Worm (Caenorhabditis elegans): ENCODE data around the gene fbxa-45.

The fbxa-45 gene

DNA sequence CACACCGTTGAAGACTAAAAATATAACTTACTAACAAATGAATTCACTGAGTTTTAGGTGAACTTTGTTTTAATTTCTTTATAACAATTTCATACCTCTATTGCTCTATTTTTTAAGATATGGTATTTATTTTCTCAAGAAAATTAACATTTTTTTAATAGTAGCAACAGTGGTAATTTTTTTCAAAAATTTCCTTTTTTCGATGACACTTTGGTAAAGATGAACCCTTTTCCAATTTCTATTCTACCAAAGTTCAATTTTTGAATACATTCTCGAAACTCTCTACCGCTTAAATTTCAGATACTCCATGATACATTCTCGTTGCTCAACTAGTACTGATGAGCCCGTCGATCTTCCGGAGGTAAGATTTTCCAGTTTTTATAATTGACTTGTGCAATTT is 12.7 kb upstream of the fbxa-45 start, which contains the start of gene nhr-116:
TSS of gene nhr-116 (plus strand) at position 301 of the 400 bp plus-strand sequence.
- TF ChIP-seq nhr-120 (GFP tag; IDR thresholded peaks at IDR 0.05) (no peak), C06A6.2 (GFP tag; conservative IDR thresholded peaks at IDR 0.05) (no peak), F57C9.4 (tag; optimal IDR thresholded peaks at IDR 0.05) (no peak), ekl-4 (GFP tag; IDR thresholded peaks at IDR 0.05) (no peak), hmg-1.2 (GFP tag; IDR thresholded peaks at IDR 0.05) (no peak), ama-1 (optimal IDR thresholded peaks at IDR 0.05) (no peak), ama-1 (GFP tag; optimal IDR thresholded peaks at IDR 0.05) (no peak), rcor-1 (GFP tag; IDR thresholded peaks at IDR 0.05) (no peak), B0261.1 (tag; optimal IDR thresholded peaks at IDR 0.05) (no peak), F23B12.7 (tag; optimal IDR thresholded peaks at IDR 0.05; ENCODE audit: insufficient read depth) (no peak), hrde-1 (tag; optimal IDR thresholded peaks at IDR 0.05; ENCODE audit: borderline replicate concordance) (no peak), nhr-179 (tag; optimal IDR thresholded peaks at IDR 0.05) (no peak), rec-8 (tag; optimal IDR thresholded peaks at IDR 0.05) (no peak), dpff-1 (tag; optimal IDR thresholded peaks at IDR 0.05) (no peak), madf-3 (GFP tag; IDR thresholded peaks at IDR 0.05) (no peak), cebp-1 (GFP tag; IDR thresholded peaks at IDR 0.05) (no peak), cebp-1 (tag; optimal IDR thresholded peaks at IDR 0.05) (no peak), dox-1 (GFP tag; IDR thresholded peaks at IDR 0.05) (no peak), lag-1 (GFP tag; IDR thresholded peaks at IDR 0.05) (no peak), lsl-1 (GFP tag; optimal IDR thresholded peaks at IDR 0.05) (no peak), madf-10 (tag; optimal IDR thresholded peaks at IDR 0.05) (no peak), atf-7 (tag; optimal IDR thresholded peaks at IDR 0.05) (no peak)

DNA sequence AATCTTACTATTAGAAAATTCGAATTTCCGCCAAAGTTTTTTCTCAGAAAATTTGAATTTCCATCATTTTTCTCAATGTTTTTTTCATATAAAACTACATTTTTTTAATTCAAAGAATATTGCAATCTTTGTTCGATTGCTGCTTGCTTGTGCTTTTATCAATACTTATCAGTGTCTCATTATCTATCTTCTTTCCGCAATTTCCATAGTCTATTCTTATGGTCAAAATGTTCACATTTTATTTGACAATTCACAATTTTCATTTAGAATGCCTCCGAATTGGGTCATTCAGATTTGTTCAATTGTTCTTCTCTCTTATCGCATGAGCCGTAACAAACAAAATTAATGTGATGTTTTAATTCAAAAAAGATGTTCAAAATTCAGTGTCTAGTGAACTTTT is 12.0 kb upstream of the fbxa-45 start:
- no peak for TF ChIP-seq cebp-2 (GFP tag; IDR thresholded peaks at IDR 0.05)
- peak; percentile 36 for TF ChIP-seq nhr-80 (tag; optimal IDR thresholded peaks at IDR 0.05)

DNA sequence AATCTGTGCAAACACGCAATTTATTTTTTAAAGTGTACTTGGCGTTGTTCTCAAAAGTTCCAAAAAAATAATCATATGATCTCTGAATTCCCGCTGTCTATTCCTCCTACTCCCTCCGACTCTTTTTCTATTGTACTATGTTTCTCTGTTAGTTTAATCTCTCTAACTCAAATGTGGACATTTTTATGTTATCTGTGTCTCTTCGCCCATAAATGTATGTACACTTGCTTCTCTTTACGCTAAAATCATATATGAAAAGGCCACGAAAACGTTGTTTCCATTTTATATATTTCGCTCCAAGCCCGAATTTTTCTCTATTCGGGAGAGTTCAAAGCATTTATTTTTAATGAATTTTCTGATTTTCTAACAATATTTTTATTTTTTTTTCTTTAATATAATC is 11.6 kb upstream of the fbxa-45 start:
- no peak for TF ChIP-seq egrh-3 (GFP tag; IDR thresholded peaks at IDR 0.05)
- peak; percentile 12; the same call in 1 of the 2 replicates for TF ChIP-seq hmg-1.2 (GFP tag; IDR thresholded peaks at IDR 0.05)
- no peak for TF ChIP-seq madf-8 (GFP tag; conservative IDR thresholded peaks at IDR 0.05)

DNA sequence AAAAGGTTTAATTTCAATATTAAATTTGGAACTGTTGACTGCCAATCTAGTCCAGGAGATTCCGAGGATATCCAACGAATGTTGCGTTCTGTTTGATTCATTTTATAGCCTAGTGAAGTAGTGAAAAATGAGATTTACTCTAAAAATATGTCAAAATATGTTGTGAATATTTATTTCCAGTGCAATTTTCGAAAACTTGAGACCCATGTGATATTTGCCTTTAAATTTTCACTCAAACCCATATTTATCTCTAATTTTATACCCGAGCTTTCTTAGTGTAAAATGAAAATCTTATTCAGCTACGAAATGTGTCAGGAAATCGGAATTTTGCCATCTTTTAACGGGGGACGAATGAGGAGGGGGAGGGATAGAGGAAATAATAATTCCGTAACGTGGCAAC is 10.6 kb upstream of the fbxa-45 start, which contains the start of gene F09C6.16:
TSS of gene F09C6.16 (minus strand) at position 101 of the 400 bp plus-strand sequence.
- no peak for TF ChIP-seq rcor-1 (GFP tag; IDR thresholded peaks at IDR 0.05)
- TF ChIP-seq mel-28 (tag; optimal IDR thresholded peaks at IDR 0.05; ENCODE audit: borderline replicate concordance): no peak
- no peak for TF ChIP-seq let-607 (tag; optimal IDR thresholded peaks at IDR 0.05)
- no peak for TF ChIP-seq him-1 (tag; optimal IDR thresholded peaks at IDR 0.05)
- TF ChIP-seq nhr-80 (tag; optimal IDR thresholded peaks at IDR 0.05): no peak
- no peak for TF ChIP-seq ztf-6 (GFP tag; IDR thresholded peaks at IDR 0.05)
- no peak for TF ChIP-seq attf-6 (GFP tag; IDR thresholded peaks at IDR 0.05)
- no peak for TF ChIP-seq mxl-1 (tag; optimal IDR thresholded peaks at IDR 0.05)
- no peak for TF ChIP-seq lin-40 (tag; optimal IDR thresholded peaks at IDR 0.05)
- TF ChIP-seq die-1 (tag; optimal IDR thresholded peaks at IDR 0.05): no peak
- no peak for TF ChIP-seq ztf-3 (GFP tag; optimal IDR thresholded peaks at IDR 0.05)
- TF ChIP-seq rpc-1 (optimal IDR thresholded peaks at IDR 0.05): no peak
- no peak for TF ChIP-seq rpc-1 (tag; optimal IDR thresholded peaks at IDR 0.05)
- no peak for TF ChIP-seq bed-2 (GFP tag; IDR thresholded peaks at IDR 0.05)
- TF ChIP-seq cebp-1 (GFP tag; IDR thresholded peaks at IDR 0.05): no peak
- TF ChIP-seq cebp-1 (tag; optimal IDR thresholded peaks at IDR 0.05): no peak

All from whole organism, young adult.